Worm (Caenorhabditis elegans) whole organism, L1 larva: ENCODE results near the gene ZK1010.5.

Experiments
- C04F5.9 ChIP-seq: sonication (generic microtip); optimal IDR thresholded peaks from 2 replicates; lab custom pipeline; 2016; ENCODE audit warnings: missing genetic modification characterization, missing compliant biosample characterization
- C34B4.2 ChIP-seq: sonication (generic microtip); optimal IDR thresholded peaks from 2 replicates; lab custom pipeline; 2017; ENCODE audit warnings: mild to moderate bottlenecking, missing genetic modification characterization, missing compliant biosample characterization
- Y116A8C.19 ChIP-seq: sonication (generic microtip); optimal IDR thresholded peaks from 2 replicates; lab custom pipeline; 2016; ENCODE audit warnings: missing compliant biosample characterization, missing genetic modification characterization, borderline replicate concordance
- aly-2 ChIP-seq: fragments of 150-350 bp; optimal IDR thresholded peaks from 2 replicates; lab custom pipeline; 2014; ENCODE audit warnings: missing biosample characterization, missing genetic modification characterization
- blmp-1 ChIP-seq: fragments of 150-350 bp; optimal IDR thresholded peaks from 2 replicates; lab custom pipeline; 2014; ENCODE audit warnings: missing biosample characterization, missing genetic modification characterization
- ceh-82 ChIP-seq, 3 experiments: fragments of 150-350 bp in 1 of 3; sonication (generic microtip) in 2 of 3; optimal IDR thresholded peaks; 2 replicates each; lab custom pipeline; 2014 to 2017; ENCODE audit warnings: missing biosample characterization in 3 of 3, missing genetic modification characterization in 3 of 3
- dpl-1 ChIP-seq, 3 experiments: fragments of 150-350 bp in 2 of 3; sonication (generic microtip) in 1 of 3; optimal IDR thresholded peaks; 2 replicates each; lab custom pipeline; 2014 to 2017; ENCODE audit warnings: missing biosample characterization in 3 of 3, missing genetic modification characterization in 3 of 3, missing genetic modification reagents in 3 of 3
- efl-1 ChIP-seq, 4 experiments: fragments of 150-350 bp; optimal IDR thresholded peaks in 3 of 4; peaks in 1 of 4; 1 replicate in 1 of 4; 2 replicates in 3 of 4; lab custom pipeline; 2014; ENCODE audit warnings: missing biosample characterization in 2 of 4, missing genetic modification characterization in 2 of 4, missing genetic modification reagents in 2 of 4
- efl-3 ChIP-seq: fragments of 200-800 bp; sonication (Bioruptor generic); optimal IDR thresholded peaks from 2 replicates; lab custom pipeline; 2018; ENCODE audit warnings: mild to moderate bottlenecking, missing genetic modification characterization, missing compliant biosample characterization
- elt-2 ChIP-seq: sonication (generic microtip); optimal IDR thresholded peaks from 2 replicates; lab custom pipeline; 2016; ENCODE audit warnings: missing genetic modification characterization, mild to moderate bottlenecking, inconsistent platforms, missing compliant biosample characterization, missing genetic modification reagents
- fkh-8 ChIP-seq: sonication (generic microtip); optimal IDR thresholded peaks from 2 replicates; lab custom pipeline; 2016; ENCODE audit warnings: mild to moderate bottlenecking, missing genetic modification characterization, missing compliant biosample characterization
- fos-1 ChIP-seq: fragments of 150-350 bp; optimal IDR thresholded peaks from 2 replicates; lab custom pipeline; 2014; ENCODE audit warnings: missing biosample characterization, missing genetic modification characterization
- hlh-4 ChIP-seq: sonication (generic microtip); optimal IDR thresholded peaks from 2 replicates; lab custom pipeline; 2016; ENCODE audit warnings: mild to moderate bottlenecking, missing genetic modification characterization, missing compliant biosample characterization
- irx-1 ChIP-seq: sonication (generic microtip); optimal IDR thresholded peaks from 2 replicates; lab custom pipeline; 2016; ENCODE audit warnings: missing genetic modification characterization, missing compliant biosample characterization
- isw-1 ChIP-seq: fragments of 200-800 bp; sonication (Bioruptor generic); IDR thresholded peaks from 2 replicates; pipeline ENCODE4 v1.3.6; 2022; ENCODE audit warnings: missing genetic modification characterization, missing compliant biosample characterization
- jun-1 ChIP-seq: fragments of 150-350 bp; optimal IDR thresholded peaks from 2 replicates; lab custom pipeline; 2014; ENCODE audit warnings: missing biosample characterization, missing genetic modification reagents, missing genetic modification characterization
- lin-14 ChIP-seq: fragments of 200-800 bp; sonication (Bioruptor generic); optimal IDR thresholded peaks from 2 replicates; lab custom pipeline; 2018; ENCODE audit warnings: mild to moderate bottlenecking, missing genetic modification characterization, moderate library complexity, missing compliant biosample characterization
- lin-35 ChIP-seq, 2 experiments: fragments of 150-350 bp; optimal IDR thresholded peaks; 2 replicates each; lab custom pipeline; 2014; ENCODE audit warnings: missing biosample characterization in 2 of 2, missing genetic modification characterization in 2 of 2, missing genetic modification reagents in 2 of 2
- lsy-2 ChIP-seq, 2 experiments: fragments of 150-350 bp; optimal IDR thresholded peaks; 2 replicates each; lab custom pipeline; 2014; ENCODE audit warnings: missing biosample characterization in 2 of 2, missing genetic modification characterization in 2 of 2
- mab-9 ChIP-seq: fragments of 200-800 bp; sonication (Bioruptor generic); IDR thresholded peaks from 2 replicates; pipeline ENCODE4 v1.3.6; 2022; ENCODE audit warnings: missing genetic modification reagents, missing genetic modification characterization, missing compliant biosample characterization
- mdl-1 ChIP-seq, 2 experiments: fragments of 150-350 bp; optimal IDR thresholded peaks; 2 replicates each; lab custom pipeline; 2014 to 2017; ENCODE audit warnings: missing biosample characterization in 2 of 2, missing genetic modification characterization in 2 of 2, inconsistent platforms in 1 of 2
- mef-2 ChIP-seq: fragments of 150-350 bp; optimal IDR thresholded peaks from 2 replicates; lab custom pipeline; 2014; ENCODE audit warnings: missing biosample characterization, missing genetic modification characterization
- mep-1 ChIP-seq: fragments of 150-350 bp; optimal IDR thresholded peaks from 2 replicates; lab custom pipeline; 2014; ENCODE audit warnings: missing biosample characterization, missing genetic modification characterization
- nhr-12 ChIP-seq: sonication (generic microtip); optimal IDR thresholded peaks from 2 replicates; lab custom pipeline; 2017; ENCODE audit warnings: missing biosample characterization, missing genetic modification characterization
- nhr-237 ChIP-seq: fragments of 150-350 bp; optimal IDR thresholded peaks from 2 replicates; lab custom pipeline; 2014; ENCODE audit warnings: missing biosample characterization, missing genetic modification characterization
- nhr-47 ChIP-seq: sonication (generic microtip); optimal IDR thresholded peaks from 2 replicates; lab custom pipeline; 2016; ENCODE audit warnings: mild to moderate bottlenecking, missing genetic modification characterization, moderate library complexity, missing compliant biosample characterization
- nhr-71 ChIP-seq: sonication (generic microtip); optimal IDR thresholded peaks from 2 replicates; lab custom pipeline; 2016; ENCODE audit warnings: mild to moderate bottlenecking, missing genetic modification characterization, moderate library complexity, missing compliant biosample characterization
- nhr-77 ChIP-seq: fragments of 150-350 bp; optimal IDR thresholded peaks from 2 replicates; lab custom pipeline; 2014; ENCODE audit warnings: missing biosample characterization, missing genetic modification characterization
- nhr-85 ChIP-seq: sonication (generic microtip); peaks from one replicate; lab custom pipeline; 2016; ENCODE audit warnings: missing genetic modification characterization, inconsistent platforms, missing compliant biosample characterization
- pag-3 ChIP-seq: sonication (generic microtip); optimal IDR thresholded peaks from 2 replicates; lab custom pipeline; 2017; ENCODE audit warnings: missing genetic modification characterization, mild to moderate bottlenecking, missing compliant biosample characterization, antibody characterized with exemption, borderline replicate concordance; ENCODE audit not compliant: insufficient read depth
- rnt-1 ChIP-seq: sonication (generic microtip); optimal IDR thresholded peaks from 2 replicates; lab custom pipeline; 2016; ENCODE audit warnings: mild to moderate bottlenecking, missing genetic modification characterization, moderate library complexity, missing compliant biosample characterization
- skn-1 ChIP-seq: fragments of 150-350 bp; optimal IDR thresholded peaks from 2 replicates; lab custom pipeline; 2014; ENCODE audit warnings: missing biosample characterization, missing genetic modification characterization
- snpc-4 ChIP-seq: fragments of 150-350 bp; optimal IDR thresholded peaks from 2 replicates; lab custom pipeline; 2014; ENCODE audit warnings: missing biosample characterization, missing genetic modification characterization
- snu-23 ChIP-seq: sonication (generic microtip); optimal IDR thresholded peaks from 2 replicates; lab custom pipeline; 2016; ENCODE audit warnings: missing genetic modification characterization, missing compliant biosample characterization
- swsn-7 ChIP-seq: sonication (generic microtip); optimal IDR thresholded peaks from 2 replicates; lab custom pipeline; 2016; ENCODE audit warnings: missing genetic modification characterization, missing compliant biosample characterization
- tbx-2 ChIP-seq: sonication (generic microtip); optimal IDR thresholded peaks from 2 replicates; lab custom pipeline; 2016; ENCODE audit warnings: missing genetic modification characterization, missing compliant biosample characterization
- unc-130 ChIP-seq: fragments of 150-350 bp; optimal IDR thresholded peaks from 2 replicates; lab custom pipeline; 2017; ENCODE audit warnings: missing biosample characterization, missing genetic modification characterization, inconsistent platforms
- unc-86 ChIP-seq: sonication (generic microtip); optimal IDR thresholded peaks from 2 replicates; lab custom pipeline; 2016; ENCODE audit warnings: missing genetic modification characterization, missing compliant biosample characterization
- xbp-1 ChIP-seq: sonication (generic microtip); optimal IDR thresholded peaks from 2 replicates; lab custom pipeline; 2016; ENCODE audit warnings: missing genetic modification characterization, missing compliant biosample characterization
- zip-4 ChIP-seq: fragments of 200-800 bp; sonication (Bioruptor generic); optimal IDR thresholded peaks from 2 replicates; lab custom pipeline; 2018; ENCODE audit warnings: mild to moderate bottlenecking, missing genetic modification characterization, moderate library complexity, missing compliant biosample characterization
- ztf-11 ChIP-seq, 2 experiments: sonication (generic microtip); optimal IDR thresholded peaks; 2 replicates each; lab custom pipeline; 2016 to 2017; ENCODE audit warnings: missing genetic modification characterization in 2 of 2, missing biosample characterization in 1 of 2, missing compliant biosample characterization in 1 of 2

Gene ZK1010.5

DNA sequence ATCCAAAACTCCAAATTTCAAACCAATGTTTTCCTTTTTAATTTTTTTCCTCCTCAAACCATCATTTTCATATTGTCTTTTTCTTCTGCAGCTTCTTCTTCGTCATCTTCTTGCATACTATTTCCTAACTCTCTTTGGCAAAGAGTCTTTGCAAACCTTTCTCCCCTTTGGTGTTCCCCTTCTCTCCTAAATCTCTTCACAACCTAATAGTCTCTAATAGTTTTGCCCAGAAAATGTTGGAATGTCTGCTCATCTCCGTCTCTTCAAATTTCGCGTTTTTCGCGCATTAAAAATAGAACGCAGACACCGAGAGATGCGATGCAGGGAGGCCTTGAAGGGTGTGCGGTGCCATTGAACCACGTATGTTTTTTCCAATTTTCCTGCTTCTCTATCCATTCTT lies 14.8 kb upstream of the ZK1010.5 start, which contains the start of gene ZK1010.10:
TSS of gene ZK1010.10 (plus strand) at position 286 of the 400 bp plus-strand sequence.
- TF ChIP-seq ztf-11 (tag; optimal IDR thresholded peaks at IDR 0.05; lab: Kevin White, UChicago) = no peak
- TF ChIP-seq lsy-2 (tag; optimal IDR thresholded peaks at IDR 0.05; lab: Kevin White, UChicago) = peak in 1 of 2 experiments; percentile 77
- TF ChIP-seq blmp-1 (tag; lab: Kevin White, UChicago) = peak; percentile 47
- peak in 2 of 3 experiments; percentile 15 to 45 for TF ChIP-seq dpl-1 (GFP tag; optimal IDR thresholded peaks at IDR 0.05; lab: Kevin White, UChicago)
- no peak for TF ChIP-seq mef-2 (tag; lab: Kevin White, UChicago)
- TF ChIP-seq swsn-7 = peak; percentile 30
- TF ChIP-seq C34B4.2 = no peak
- TF ChIP-seq elt-2 (tag; lab: Kevin White, UChicago) = no peak
- TF ChIP-seq jun-1 = peak; percentile 49
- peak; percentile 36 for TF ChIP-seq snu-23 (GFP tag; lab: Kevin White, UChicago)
- peak; percentile 48 for TF ChIP-seq skn-1 (tag; lab: Kevin White, UChicago)
- TF ChIP-seq nhr-71 (tag; lab: Kevin White, UChicago) = no peak
- TF ChIP-seq nhr-77 (tag; lab: Kevin White, UChicago) = peak; percentile 13
- TF ChIP-seq nhr-237 = no peak
- TF ChIP-seq nhr-85 = peak; percentile 75
- peak; percentile 19 for TF ChIP-seq fkh-8
- TF ChIP-seq nhr-47 (tag; lab: Kevin White, UChicago) = peak; percentile 38
- TF ChIP-seq mdl-1 (tag; optimal IDR thresholded peaks at IDR 0.05; lab: Kevin White, UChicago) = peak in 1 of 2 experiments; percentile 39
- peak; percentile 62 to 78 for TF ChIP-seq efl-1 (optimal IDR thresholded peaks at IDR 0.05; lab: Kevin White, UChicago)
- TF ChIP-seq efl-1 (GFP tag; optimal IDR thresholded peaks at IDR 0.05 in 1 of 2; lab: Kevin White, UChicago) = peak; percentile 40 to 70
- peak; percentile 47 to 59 for TF ChIP-seq lin-35 (GFP tag; optimal IDR thresholded peaks at IDR 0.05; lab: Kevin White, UChicago)
- TF ChIP-seq mep-1 (tag; lab: Kevin White, UChicago) = peak; percentile 36
- peak in 2 of 3 experiments; percentile 55 to 67 for TF ChIP-seq ceh-82 (tag; optimal IDR thresholded peaks at IDR 0.05; lab: Kevin White, UChicago)
- TF ChIP-seq fos-1 (tag; lab: Kevin White, UChicago) = peak; percentile 18
- peak; percentile 23 for TF ChIP-seq tbx-2 (tag; lab: Kevin White, UChicago)
- peak; percentile 4 for TF ChIP-seq snpc-4 (tag; lab: Kevin White, UChicago)
- peak; percentile 18 for TF ChIP-seq isw-1 (GFP tag; lab: Robert Waterston, UW)
- TF ChIP-seq xbp-1 (tag; lab: Kevin White, UChicago) = no peak
- TF ChIP-seq, all 84 proteins: peak for 20

DNA sequence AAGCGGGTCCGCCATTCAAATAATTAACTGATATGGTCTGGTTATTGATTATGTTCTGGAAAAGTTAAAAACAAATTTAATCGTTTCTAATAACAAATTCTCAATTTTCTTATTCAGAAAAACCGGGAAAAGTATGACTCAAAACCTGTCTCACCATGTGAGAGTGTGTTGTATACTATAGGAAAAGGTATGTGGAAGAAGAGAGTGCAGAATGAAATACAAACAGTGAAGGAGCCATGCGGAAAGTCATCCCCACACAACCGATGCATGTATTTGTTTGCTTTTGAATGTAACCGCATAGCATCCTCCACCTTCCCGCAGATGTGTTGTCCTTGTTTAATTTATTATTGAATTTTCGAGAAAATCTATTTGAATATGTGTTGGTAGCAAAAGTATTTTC lies 13.1 kb upstream of the ZK1010.5 start, which contains the start of gene ZK1010.8:
TSS of gene ZK1010.8 (minus strand) at position 214 of the 400 bp plus-strand sequence.
- no peak for TF ChIP-seq unc-86
- TF ChIP-seq irx-1 = no peak
- no peak for TF ChIP-seq zip-4 (GFP tag; lab: Kevin White, UChicago)
- TF ChIP-seq tbx-2 (tag; lab: Kevin White, UChicago) = no peak
- no peak for TF ChIP-seq pag-3 (tag; lab: Kevin White, UChicago)
- no peak for TF ChIP-seq nhr-12
- TF ChIP-seq, all 84 proteins: peak for 0

DNA sequence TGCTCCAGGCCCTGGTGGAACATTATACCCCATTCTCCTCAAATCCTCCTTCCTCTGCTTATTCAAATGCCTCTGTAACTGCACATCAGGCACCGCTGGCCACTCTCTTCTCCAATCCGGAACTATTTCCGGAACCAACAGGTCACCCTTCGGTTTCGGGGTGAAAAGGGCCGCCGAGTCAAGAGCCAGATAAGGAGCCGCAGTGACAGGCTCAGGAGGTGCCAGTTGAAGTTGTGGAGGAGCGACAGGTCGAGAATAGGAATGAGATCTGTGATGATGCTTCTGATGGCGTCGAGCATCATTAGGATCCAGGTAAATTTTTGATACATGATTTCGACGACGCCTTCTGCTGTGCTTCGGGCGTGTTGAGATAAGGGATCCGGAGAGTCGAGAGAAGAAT lies 10.9 kb upstream of the ZK1010.5 start:
- TF ChIP-seq aly-2 = no peak
- no peak for TF ChIP-seq unc-130 (tag; lab: Kevin White, UChicago)
- TF ChIP-seq swsn-7 = no peak
- no peak for TF ChIP-seq efl-1 (optimal IDR thresholded peaks at IDR 0.05; lab: Kevin White, UChicago)
- TF ChIP-seq efl-1 (GFP tag; optimal IDR thresholded peaks at IDR 0.05 in 1 of 2; lab: Kevin White, UChicago) = peak in 1 of 2 experiments; percentile 26
- TF ChIP-seq jun-1 = no peak
- no peak for TF ChIP-seq dpl-1 (GFP tag; optimal IDR thresholded peaks at IDR 0.05; lab: Kevin White, UChicago)
- TF ChIP-seq rnt-1 = no peak
- TF ChIP-seq efl-3 (GFP tag; lab: Kevin White, UChicago) = no peak

DNA sequence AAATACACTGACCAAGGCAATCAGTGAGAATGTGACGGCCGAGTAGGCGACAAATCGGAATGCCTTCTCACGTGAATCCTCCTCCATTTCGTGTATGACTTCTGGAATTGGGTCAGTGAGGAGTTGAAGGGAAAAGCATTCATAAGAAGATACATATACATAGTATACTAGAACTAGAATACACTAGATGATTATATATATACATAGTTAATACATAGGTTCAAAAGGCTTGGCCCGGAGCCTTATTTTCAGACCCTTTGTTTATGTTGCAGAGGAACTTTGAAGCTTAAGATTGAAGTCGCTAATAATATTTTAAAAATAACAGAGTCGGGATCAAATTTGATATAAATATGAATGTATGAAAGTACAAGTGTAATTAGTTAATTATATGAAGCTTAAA lies 6.3 kb upstream of the ZK1010.5 start, which contains the start of gene col-97:
TSS of gene col-97 (minus strand) at position 101 of the 400 bp plus-strand sequence.
- no peak for TF ChIP-seq ztf-11 (tag; optimal IDR thresholded peaks at IDR 0.05; lab: Kevin White, UChicago)
- TF ChIP-seq mdl-1 (tag; optimal IDR thresholded peaks at IDR 0.05; lab: Kevin White, UChicago) = no peak
- no peak for TF ChIP-seq jun-1
- no peak for TF ChIP-seq hlh-4 (tag; lab: Kevin White, UChicago)
- TF ChIP-seq mab-9 (GFP tag; lab: Robert Waterston, UW) = no peak
- no peak for TF ChIP-seq C04F5.9 (tag; lab: Kevin White, UChicago)
- TF ChIP-seq efl-1 (optimal IDR thresholded peaks at IDR 0.05; lab: Kevin White, UChicago) = no peak
- TF ChIP-seq efl-1 (GFP tag; optimal IDR thresholded peaks at IDR 0.05 in 1 of 2; lab: Kevin White, UChicago) = peak in 1 of 2 experiments; percentile 49
- no peak for TF ChIP-seq lin-14 (GFP tag; lab: Kevin White, UChicago)
- no peak for TF ChIP-seq Y116A8C.19 (tag; lab: Kevin White, UChicago)
